Fruit fly (Drosophila melanogaster): ENCODE results near the gene GstO3.

GstO3 gene

dm6 chr3L:8560637-8561036, 42.0 kb downstream of the GstO3 start:
- no peak for TF ChIP-seq CG11762 (GFP tag; optimal IDR thresholded peaks at IDR 0.05; ENCODE audit: insufficient read depth)
- no peak for TF ChIP-seq Sox15 (GFP tag; optimal IDR thresholded peaks at IDR 0.05)
- no peak for TF ChIP-seq salr (GFP tag; optimal IDR thresholded peaks at IDR 0.05)
- no peak for TF ChIP-seq net (GFP tag; optimal IDR thresholded peaks at IDR 0.05)

Data from whole organism, prepupa.